Worm (Caenorhabditis elegans) whole organism, midembryonic: Measurements from ENCODE around the gene gop-2.

Experiments used
- T22C8.4 ChIP-seq: fragments of 200-800 bp; sonication (Bioruptor generic); IDR thresholded peaks from 2 replicates; pipeline ENCODE4 v1.3.6; 2022; ENCODE audit warnings: missing genetic modification characterization, missing compliant biosample characterization
- cog-1 ChIP-seq: sonication (generic microtip); optimal IDR thresholded peaks from 2 replicates; lab custom pipeline; 2016; ENCODE audit warnings: missing genetic modification characterization, missing compliant biosample characterization
- flt-1 ChIP-seq: fragments of 200-800 bp; sonication (Bioruptor generic); IDR thresholded peaks from 2 replicates; pipeline ENCODE4 v1.3.6; 2022; ENCODE audit warnings: missing genetic modification characterization, missing compliant biosample characterization
- klf-2 ChIP-seq: fragments of 200-800 bp; sonication (Bioruptor generic); conservative IDR thresholded peaks from 2 replicates; pipeline ENCODE4 v1.3.6; 2022; ENCODE audit warnings: missing genetic modification reagents, missing genetic modification characterization, missing compliant biosample characterization
- med-1 ChIP-seq: sonication (generic microtip); optimal IDR thresholded peaks from 2 replicates; lab custom pipeline; 2017; ENCODE audit warnings: missing genetic modification characterization, mild to moderate bottlenecking, missing compliant biosample characterization, antibody characterized with exemption, missing genetic modification reagents; ENCODE audit not compliant: insufficient read depth
- ref-1 ChIP-seq: fragments of 200-800 bp; sonication (Bioruptor generic); conservative IDR thresholded peaks from 2 replicates; pipeline ENCODE4 v1.3.6; 2022; ENCODE audit warnings: missing genetic modification reagents, missing genetic modification characterization, missing compliant biosample characterization
- tab-1 ChIP-seq: fragments of 200-800 bp; sonication (Bioruptor generic); IDR thresholded peaks from 2 replicates; pipeline ENCODE4 v1.3.6; 2022; ENCODE audit warnings: missing genetic modification characterization, missing compliant biosample characterization
- ztf-23 ChIP-seq: fragments of 200-800 bp; sonication (Bioruptor generic); IDR thresholded peaks from 2 replicates; pipeline ENCODE4 v1.3.6; 2022; ENCODE audit warnings: missing genetic modification reagents, missing genetic modification characterization, missing compliant biosample characterization
- ztf-29 ChIP-seq: fragments of 200-800 bp; sonication (Bioruptor generic); IDR thresholded peaks from 2 replicates; pipeline ENCODE4 v1.3.6; 2022; ENCODE audit warnings: missing genetic modification reagents, missing genetic modification characterization, missing compliant biosample characterization

gop-2 gene

DNA sequence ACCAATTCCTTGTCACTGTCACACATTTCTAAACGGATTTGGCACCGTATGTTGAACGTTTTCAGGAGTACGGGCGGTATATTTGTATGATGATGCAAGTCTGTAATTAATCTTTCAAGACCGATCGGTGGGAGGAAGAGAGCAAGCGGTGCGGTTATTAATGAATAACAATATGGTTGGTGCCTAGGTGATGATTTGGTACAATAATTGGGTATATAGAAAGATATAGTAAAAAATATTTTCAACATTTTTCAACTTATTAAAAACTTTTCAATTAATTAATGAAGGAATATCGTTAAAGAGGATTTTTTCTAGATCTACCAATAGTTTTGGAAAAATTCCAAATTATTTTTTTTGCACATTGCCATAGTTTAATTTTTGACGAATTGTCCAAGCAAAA lies 14.3 kb upstream of the gop-2 start, which contains the start of gene cnd-1:
cnd-1 (minus strand) TSS at position 101 of the 400 bp plus-strand sequence.
- TF ChIP-seq klf-2 = no peak
- no peak for TF ChIP-seq med-1 (GFP tag; lab: Kevin White, UChicago)
- TF ChIP-seq ztf-29 (GFP tag; lab: Robert Waterston, UW) = no peak
- no peak for TF ChIP-seq tab-1 (GFP tag; lab: Robert Waterston, UW)
- no peak for TF ChIP-seq cog-1 (tag; lab: Kevin White, UChicago)
- no peak for TF ChIP-seq flt-1
- TF ChIP-seq ztf-23 (GFP tag; lab: Robert Waterston, UW) = no peak
- TF ChIP-seq ref-1 = no peak
- no peak for TF ChIP-seq T22C8.4 (GFP tag; lab: Robert Waterston, UW)

DNA sequence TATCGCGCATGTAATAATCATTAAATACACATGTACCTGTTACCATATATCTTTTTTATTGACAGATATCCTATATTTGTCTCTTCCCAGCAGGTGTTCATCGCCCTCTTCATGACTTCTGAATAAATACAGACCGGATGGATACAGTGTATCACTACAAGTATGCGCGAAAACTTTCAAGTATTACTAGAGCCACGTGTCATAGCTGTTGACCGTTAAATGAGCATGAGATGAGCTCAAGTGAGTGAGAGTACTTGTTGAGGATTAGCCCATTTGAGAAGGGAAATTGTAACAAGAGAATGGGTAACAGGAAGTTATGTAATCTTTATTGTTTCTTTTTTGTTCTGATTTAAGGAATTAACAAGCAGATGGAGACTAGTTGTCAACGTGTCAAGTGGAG lies 13.8 kb upstream of the gop-2 start:
- no peak for TF ChIP-seq T22C8.4 (GFP tag; lab: Robert Waterston, UW)
- no peak for TF ChIP-seq tab-1 (GFP tag; lab: Robert Waterston, UW)
- TF ChIP-seq flt-1 = no peak
- TF ChIP-seq ztf-29 (GFP tag; lab: Robert Waterston, UW) = no peak
- TF ChIP-seq ztf-23 (GFP tag; lab: Robert Waterston, UW) = no peak
- TF ChIP-seq ref-1 = no peak
- TF ChIP-seq klf-2 = no peak
- TF ChIP-seq cog-1 (tag; lab: Kevin White, UChicago) = no peak
- no peak for TF ChIP-seq med-1 (GFP tag; lab: Kevin White, UChicago)

DNA sequence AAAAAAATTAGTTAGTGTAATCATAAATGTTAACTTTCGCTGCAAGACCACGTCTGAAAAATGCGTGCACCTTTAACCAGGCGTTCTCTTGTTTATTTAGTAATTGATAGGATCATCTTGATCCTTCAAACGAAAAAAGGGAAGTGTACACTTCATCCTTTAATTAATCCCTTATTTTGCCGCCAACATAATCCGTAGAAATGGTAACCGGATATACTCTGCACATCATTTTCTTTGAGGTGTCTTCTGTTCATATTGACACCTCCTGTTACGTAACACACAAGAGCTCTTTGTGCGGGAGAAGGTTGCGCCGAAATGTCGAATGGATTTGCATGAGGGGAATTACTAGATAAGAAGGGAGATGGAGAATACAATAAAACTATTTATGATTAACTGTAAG lies 10.1 kb upstream of the gop-2 start:
- TF ChIP-seq cog-1 (tag; lab: Kevin White, UChicago) = no peak
- no peak for TF ChIP-seq ref-1
- TF ChIP-seq T22C8.4 (GFP tag; lab: Robert Waterston, UW) = no peak
- TF ChIP-seq ztf-23 (GFP tag; lab: Robert Waterston, UW) = no peak
- no peak for TF ChIP-seq flt-1

DNA sequence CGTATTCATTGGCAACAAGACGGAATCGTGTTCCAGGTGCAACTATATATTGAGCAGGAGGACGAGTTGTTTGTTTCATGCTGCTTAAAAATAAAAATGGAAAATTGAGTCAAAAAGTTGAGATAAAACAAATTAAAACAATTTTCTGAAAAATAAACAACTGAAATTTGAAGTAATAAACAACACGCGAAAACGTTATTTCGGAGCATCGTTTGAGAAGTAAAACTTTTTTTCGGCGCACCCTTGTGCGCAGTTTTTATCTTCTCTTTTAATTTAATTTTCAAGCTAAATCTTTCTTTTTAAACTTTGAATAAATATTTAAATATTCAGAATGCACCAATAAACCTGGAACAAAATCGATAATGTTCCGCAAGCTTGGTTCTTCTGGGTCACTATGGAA lies 4.7 kb upstream of the gop-2 start, which contains the start of the genes sumv-1 and gop-1:
sumv-1 (minus strand) TSS at position 80 of the 400 bp plus-strand sequence.
gop-1 (plus strand) TSS at position 331 of the 400 bp plus-strand sequence.
- TF ChIP-seq T22C8.4 (GFP tag; lab: Robert Waterston, UW) = no peak
- TF ChIP-seq cog-1 (tag; lab: Kevin White, UChicago) = no peak
- TF ChIP-seq med-1 (GFP tag; lab: Kevin White, UChicago) = no peak
- no peak for TF ChIP-seq ref-1
- no peak for TF ChIP-seq ztf-23 (GFP tag; lab: Robert Waterston, UW)
- no peak for TF ChIP-seq ztf-29 (GFP tag; lab: Robert Waterston, UW)
- no peak for TF ChIP-seq tab-1 (GFP tag; lab: Robert Waterston, UW)
- TF ChIP-seq flt-1 = no peak
- no peak for TF ChIP-seq klf-2

DNA sequence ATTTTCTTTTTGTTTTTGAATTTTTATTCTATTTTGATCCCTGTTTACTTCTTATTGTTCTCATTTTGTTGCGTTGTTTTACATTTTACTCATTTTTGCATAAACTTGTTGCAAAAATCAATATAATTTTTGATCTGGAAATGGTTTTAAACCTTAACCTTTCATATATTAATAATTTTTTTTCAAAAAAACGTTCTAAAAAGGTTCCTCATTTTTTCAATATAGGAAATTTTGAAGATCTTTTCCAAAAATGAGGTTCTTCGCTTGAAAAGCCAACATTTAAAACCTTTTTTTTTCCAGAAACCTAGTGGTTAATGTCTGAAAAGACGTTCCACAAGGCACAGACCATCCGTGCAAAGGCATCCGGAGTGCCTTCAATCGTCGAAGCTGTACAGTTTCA lies 1.6 kb downstream of the gop-2 start, which contains the start of gene gop-3:
gop-3 (plus strand) TSS at position 301 of the 400 bp plus-strand sequence.
- TF ChIP-seq T22C8.4 (GFP tag; lab: Robert Waterston, UW) (no peak), cog-1 (tag; lab: Kevin White, UChicago) (no peak), ztf-23 (GFP tag; lab: Robert Waterston, UW) (no peak), klf-2 (no peak), flt-1 (no peak), tab-1 (GFP tag; lab: Robert Waterston, UW) (no peak), med-1 (GFP tag; lab: Kevin White, UChicago) (no peak), ztf-29 (GFP tag; lab: Robert Waterston, UW) (no peak), ref-1 (no peak)

DNA sequence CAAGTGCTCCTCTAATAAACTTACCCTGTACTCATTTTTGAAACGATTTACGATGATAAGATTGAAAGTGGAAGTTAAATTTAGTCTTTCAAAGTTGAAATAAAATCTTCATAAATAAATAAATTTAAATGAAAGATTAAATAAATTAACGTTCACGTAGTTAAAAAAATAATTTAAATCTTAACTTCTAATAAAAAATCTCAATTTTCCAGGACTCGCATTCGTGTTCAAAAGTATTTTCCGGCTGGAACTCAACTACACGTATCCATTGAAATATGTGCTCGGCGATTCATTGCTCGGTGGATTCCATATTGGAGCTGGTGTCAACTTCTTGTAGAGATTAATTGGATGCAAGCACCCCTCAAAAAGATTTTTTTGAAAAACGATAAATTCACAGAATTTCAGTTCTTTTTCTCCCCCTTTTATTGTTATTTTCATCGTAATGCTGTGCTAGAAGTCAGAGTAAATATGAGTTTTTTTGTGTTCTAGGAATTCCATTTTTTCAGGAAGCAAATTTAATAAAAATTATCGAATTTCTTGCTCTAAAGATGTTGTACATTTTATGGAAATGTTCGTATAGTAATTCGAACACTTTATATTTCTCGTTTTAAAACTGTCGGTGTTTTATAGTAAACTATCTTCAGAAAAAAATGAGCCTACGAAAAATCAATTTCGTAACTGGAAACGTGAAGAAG lies 4.6 kb downstream of the gop-2 start, which contains the start of the genes C34E10.9 and hap-1:
C34E10.9 (minus strand) TSS at position 101 of the 695 bp plus-strand sequence.
hap-1 (plus strand) TSS at position 645 of the 695 bp plus-strand sequence.
- TF ChIP-seq T22C8.4 (GFP tag; lab: Robert Waterston, UW) = no peak

DNA sequence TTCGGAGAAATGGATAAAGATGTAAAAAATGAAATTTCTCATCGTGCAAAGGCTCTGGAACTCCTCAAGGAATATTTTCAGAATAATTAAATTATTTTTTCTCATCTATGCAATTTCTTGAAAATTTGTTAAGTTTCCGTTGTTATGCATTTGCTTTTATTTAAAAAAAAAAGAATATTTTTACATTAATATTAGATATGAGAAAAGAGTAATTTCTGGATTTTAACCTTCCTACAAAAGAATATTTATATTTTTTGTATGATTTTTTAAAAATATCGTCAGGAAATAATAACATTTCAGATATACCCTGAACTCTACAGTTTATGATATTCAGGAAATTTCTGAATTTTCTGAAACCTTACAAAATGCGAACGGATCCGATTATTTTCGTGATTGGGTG lies 6.0 kb downstream of the gop-2 start, which contains the start of gene gro-1:
gro-1 (plus strand) TSS at position 301 of the 400 bp plus-strand sequence.
- no peak for TF ChIP-seq tab-1 (GFP tag; lab: Robert Waterston, UW)
- no peak for TF ChIP-seq ref-1
- no peak for TF ChIP-seq klf-2
- TF ChIP-seq cog-1 (tag; lab: Kevin White, UChicago) = no peak
- no peak for TF ChIP-seq med-1 (GFP tag; lab: Kevin White, UChicago)
- no peak for TF ChIP-seq T22C8.4 (GFP tag; lab: Robert Waterston, UW)
- no peak for TF ChIP-seq ztf-23 (GFP tag; lab: Robert Waterston, UW)
- TF ChIP-seq flt-1 = no peak
- no peak for TF ChIP-seq ztf-29 (GFP tag; lab: Robert Waterston, UW)

DNA sequence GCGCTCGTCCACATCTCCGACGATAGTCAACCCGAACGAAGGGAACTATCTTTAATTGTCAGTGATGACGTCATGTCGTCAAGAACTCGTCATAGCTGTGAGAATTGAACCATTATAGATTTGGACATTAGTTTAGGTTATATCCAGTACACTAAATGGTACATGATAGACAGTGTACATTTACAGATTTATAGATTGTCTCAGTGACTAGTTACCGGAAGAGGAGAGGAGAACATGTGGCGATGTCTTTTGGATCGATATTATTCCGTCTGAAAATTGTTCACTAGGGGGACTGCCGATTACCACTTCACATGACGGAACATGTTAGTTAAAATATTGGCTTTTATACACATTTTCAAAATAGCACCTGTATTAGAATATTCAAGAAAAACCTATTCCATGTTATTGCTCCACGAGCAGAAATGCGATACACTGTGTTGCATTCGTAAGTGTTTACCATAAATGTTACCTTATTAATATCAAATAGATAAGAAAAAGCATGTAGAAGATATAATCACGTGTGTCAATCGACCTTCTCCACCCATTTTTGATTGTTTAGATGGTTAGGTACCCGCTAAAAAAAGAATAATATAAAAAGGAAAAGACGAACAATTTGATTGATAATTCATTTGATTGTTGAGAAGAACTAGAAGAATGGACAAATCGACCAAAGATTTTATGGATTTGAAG lies 8.5 kb downstream of the gop-2 start, which contains the start of gene ZC395.5:
ZC395.5 (plus strand) TSS at position 632 of the 690 bp plus-strand sequence.
- TF ChIP-seq flt-1 = no peak
- no peak for TF ChIP-seq klf-2
- no peak for TF ChIP-seq T22C8.4 (GFP tag; lab: Robert Waterston, UW)

DNA sequence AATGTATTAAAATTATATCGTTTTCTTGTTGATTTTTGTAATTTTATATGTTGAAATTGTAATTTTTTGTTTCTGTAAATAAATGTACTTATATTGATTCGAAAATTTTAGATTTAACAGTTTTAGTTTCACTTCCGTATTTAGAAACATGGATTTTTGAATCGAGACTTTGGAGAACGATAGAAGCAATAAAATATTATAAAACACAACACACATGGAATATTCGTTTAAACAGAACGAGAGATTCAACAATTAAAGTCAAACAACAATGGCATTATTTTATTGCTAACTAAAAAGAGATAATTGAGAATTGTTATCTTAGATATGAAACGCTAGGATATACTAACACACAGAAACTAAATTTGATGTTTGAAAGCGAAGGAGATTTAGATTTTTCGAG lies 9.7 kb downstream of the gop-2 start:
- TF ChIP-seq flt-1 (no peak), ref-1 (no peak), cog-1 (tag; lab: Kevin White, UChicago) (no peak), T22C8.4 (GFP tag; lab: Robert Waterston, UW) (no peak), ztf-29 (GFP tag; lab: Robert Waterston, UW) (no peak), ztf-23 (GFP tag; lab: Robert Waterston, UW) (no peak), tab-1 (GFP tag; lab: Robert Waterston, UW) (no peak), klf-2 (no peak), med-1 (GFP tag; lab: Kevin White, UChicago) (no peak)
